Worm (Caenorhabditis elegans): ENCODE measurements around the gene selt-1.2.

DNA sequence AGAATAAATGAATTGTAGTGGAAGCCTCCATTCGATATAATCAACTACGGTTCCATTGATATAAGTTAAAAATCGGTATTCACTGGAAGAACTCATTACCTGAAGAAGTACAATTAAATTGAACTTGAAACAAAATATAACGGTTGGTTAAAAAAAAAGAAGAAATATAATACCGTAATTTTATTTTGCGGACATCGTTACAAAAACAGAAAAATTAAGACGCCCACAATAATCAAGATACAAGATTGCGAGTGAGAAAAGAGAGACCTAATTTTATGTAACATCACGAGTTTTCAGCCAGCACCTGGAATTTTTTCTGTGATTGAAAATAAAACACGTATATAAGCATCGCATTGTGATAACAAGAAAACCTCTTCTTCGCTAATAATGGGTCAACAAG is 15.5 kb upstream of the selt-1.2 start, which contains the start of gene sre-6:
- TF ChIP-seq mxl-2 (GFP tag; conservative IDR thresholded peaks at IDR 0.05) = no peak
- TF ChIP-seq unc-62 (GFP tag; optimal IDR thresholded peaks at IDR 0.05 in 1 of 2) = no peak
- no peak for TF ChIP-seq unc-62 (tag; optimal IDR thresholded peaks at IDR 0.05)
- no peak for TF ChIP-seq fos-1 (tag; optimal IDR thresholded peaks at IDR 0.05)
- TF ChIP-seq dpl-1 (GFP tag; optimal IDR thresholded peaks at IDR 0.05) = no peak
- TF ChIP-seq gei-8 (GFP tag; optimal IDR thresholded peaks at IDR 0.05) = no peak
- no peak for TF ChIP-seq unc-39 (tag; optimal IDR thresholded peaks at IDR 0.05)
- TF ChIP-seq zip-2 (tag; optimal IDR thresholded peaks at IDR 0.05) = no peak
- no peak for TF ChIP-seq F49E8.2 (tag; optimal IDR thresholded peaks at IDR 0.05; ENCODE audit: borderline replicate concordance)
- TF ChIP-seq dmd-8 (GFP tag; IDR thresholded peaks at IDR 0.05) = no peak
- TF ChIP-seq fkh-10 (GFP tag; optimal IDR thresholded peaks at IDR 0.05) = no peak
- TF ChIP-seq lin-39 (tag; optimal IDR thresholded peaks at IDR 0.05) = no peak
- no peak for TF ChIP-seq vab-7 (GFP tag; IDR thresholded peaks at IDR 0.05)
- TF ChIP-seq mdt-29 (GFP tag; IDR thresholded peaks at IDR 0.05) = no peak
- TF ChIP-seq lsy-2 (tag; optimal IDR thresholded peaks at IDR 0.05) = no peak

All from whole organism, L4 larva.